Fruit fly (Drosophila melanogaster): ENCODE data around the gene CG44437.

dm6 chrX:13233811-13234737 is 32.0 kb upstream of the CG44437 start:
- TF ChIP-seq Sox102F (GFP tag; optimal IDR thresholded peaks at IDR 0.05) (peak; percentile 51), Blimp-1 (GFP tag; optimal IDR thresholded peaks at IDR 0.05) (peak; percentile 53), Lpt (GFP tag; optimal IDR thresholded peaks at IDR 0.05) (peak; percentile 62), CG11762 (GFP tag; optimal IDR thresholded peaks at IDR 0.05; ENCODE audit: insufficient read depth) (peak; percentile 74), CG15336 (GFP tag; IDR thresholded peaks at IDR 0.05) (peak; percentile 54), esn (GFP tag; optimal IDR thresholded peaks at IDR 0.05) (peak; percentile 74), dsx (GFP tag; optimal IDR thresholded peaks at IDR 0.05; ENCODE audit: poor library complexity, severe bottlenecking) (peak; percentile 95), Sox15 (GFP tag; optimal IDR thresholded peaks at IDR 0.05) (peak; percentile 60), CG32006 (GFP tag; optimal IDR thresholded peaks at IDR 0.05) (peak; percentile 63)

Data from whole organism, prepupa.